Fruit fly (Drosophila melanogaster): Measurements from ENCODE around the gene Sirt7.

Sirt7 gene

DNA sequence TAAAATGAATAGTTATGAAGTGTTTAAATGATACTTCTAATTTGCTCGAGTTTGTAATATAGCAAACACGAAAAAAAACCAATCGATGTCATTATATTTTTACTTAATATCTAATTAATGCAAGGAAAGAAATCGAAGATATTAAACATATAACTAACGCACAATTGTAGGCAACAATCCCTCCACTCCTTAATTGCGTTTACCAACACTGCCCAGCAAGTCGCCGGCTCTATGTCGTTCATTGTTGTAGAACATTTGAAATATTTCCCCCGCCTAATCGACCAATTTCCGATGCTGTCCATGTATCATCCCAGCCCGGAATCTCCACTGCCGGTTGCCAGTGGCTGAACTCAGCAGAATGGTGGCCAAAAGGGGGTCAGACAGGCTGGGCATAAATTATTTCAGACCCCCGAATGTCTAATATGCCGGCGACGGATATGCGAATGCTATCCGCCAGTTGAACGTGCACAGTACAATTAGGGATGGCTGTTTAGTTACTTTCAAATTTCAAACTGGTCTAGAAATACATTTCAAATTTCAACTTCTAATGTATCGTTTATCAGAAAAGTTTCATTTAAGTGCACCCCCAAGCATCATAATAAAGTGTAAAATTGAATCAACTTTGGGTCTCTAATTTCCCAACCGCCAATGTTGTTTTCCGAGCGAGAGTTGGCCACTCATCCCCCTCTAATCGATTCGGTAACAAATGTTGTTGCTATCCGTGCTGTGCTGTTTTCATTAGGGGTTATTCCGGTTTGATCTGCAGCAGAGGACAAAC, 12.9 kb downstream of the Sirt7 start (continued):
- TF ChIP-seq dm (GFP tag; optimal IDR thresholded peaks at IDR 0.05) (no peak), gsb-n (tag; optimal IDR thresholded peaks at IDR 0.05) (no peak), aop (GFP tag; IDR thresholded peaks at IDR 0.05) (no peak), Ssrp (tag; optimal IDR thresholded peaks at IDR 0.05) (no peak), croc (GFP tag; conservative IDR thresholded peaks at IDR 0.05) (no peak), ato (GFP tag; IDR thresholded peaks at IDR 0.05; ENCODE audit: partially characterized antibody) (no peak), CG3407 (GFP tag; optimal IDR thresholded peaks at IDR 0.05) (no peak), her (GFP tag; optimal IDR thresholded peaks at IDR 0.05) (peak; percentile 3), bsh (GFP tag; optimal IDR thresholded peaks at IDR 0.05) (peak in 1 of 2 experiments; percentile 17), klu (GFP tag; IDR thresholded peaks at IDR 0.05) (no peak)

DNA sequence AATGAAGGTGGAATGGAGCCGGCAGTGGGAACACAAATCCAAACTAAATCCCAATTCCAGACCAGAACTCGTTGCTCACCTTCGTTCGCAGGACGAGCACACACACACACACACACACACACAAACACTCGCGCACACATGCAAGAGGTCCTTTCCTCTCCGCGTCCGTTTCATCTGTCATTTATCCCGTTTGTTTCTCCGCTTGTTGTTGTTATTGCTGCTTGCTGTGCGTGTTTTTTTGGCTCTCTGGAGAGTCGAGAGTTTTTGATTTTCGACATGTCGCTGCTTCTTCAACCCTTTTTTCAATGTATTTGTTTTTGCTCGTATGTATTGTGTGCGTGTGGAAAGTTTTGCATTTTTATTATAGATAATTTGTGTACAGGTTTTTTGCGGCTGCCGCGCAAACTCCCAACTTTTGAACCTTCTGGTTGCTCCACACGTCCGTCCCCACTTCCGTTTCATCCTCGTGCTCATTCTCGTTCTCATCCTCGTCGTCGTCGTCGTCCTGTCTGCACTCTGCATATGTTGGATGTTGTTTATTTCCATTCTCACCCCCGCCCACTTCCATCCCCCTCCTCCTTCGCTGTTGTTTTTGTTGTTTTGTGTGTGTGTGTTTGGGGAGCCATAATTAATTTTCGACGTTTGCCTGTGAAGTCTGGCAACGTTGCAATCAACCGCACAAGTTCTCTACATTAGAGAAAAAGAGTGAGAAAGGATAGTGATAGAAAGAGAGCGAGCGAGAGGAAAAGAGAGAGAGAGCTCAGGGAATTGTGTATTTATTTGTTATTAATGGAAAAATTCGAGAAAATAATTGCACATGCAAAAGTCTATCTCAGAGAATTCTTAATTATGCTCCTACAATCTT, 13.7 kb downstream of the Sirt7 start:
- TF ChIP-seq fd3F (GFP tag; optimal IDR thresholded peaks at IDR 0.05) (no peak), ken (GFP tag; IDR thresholded peaks at IDR 0.05) (no peak), NK7.1 (GFP tag; optimal IDR thresholded peaks at IDR 0.05) (no peak), BtbVII (GFP tag; optimal IDR thresholded peaks at IDR 0.05) (no peak), CG31441 (GFP tag; IDR thresholded peaks at IDR 0.05) (no peak), lola (GFP tag; optimal IDR thresholded peaks at IDR 0.05) (no peak), CG13424 (tag; optimal IDR thresholded peaks at IDR 0.05) (no peak), tin (GFP tag; optimal IDR thresholded peaks at IDR 0.05) (no peak), prd (optimal IDR thresholded peaks at IDR 0.05) (no peak), prd (GFP tag; IDR thresholded peaks at IDR 0.05) (no peak), CG18476 (GFP tag; optimal IDR thresholded peaks at IDR 0.05) (no peak), pb (GFP tag; optimal IDR thresholded peaks at IDR 0.05) (no peak), CG10274 (GFP tag; optimal IDR thresholded peaks at IDR 0.05) (no peak), HLH4C (GFP tag; IDR thresholded peaks at IDR 0.05; ENCODE audit: partially characterized antibody) (no peak), Nf-YA (GFP tag; IDR thresholded peaks at IDR 0.05) (no peak), CG10366 (GFP tag; IDR thresholded peaks at IDR 0.05) (0 out of 2 replicates have a peak, but pooled peaks have one; percentile 0), CG12299 (tag; optimal IDR thresholded peaks at IDR 0.05) (no peak), chm (GFP tag; IDR thresholded peaks at IDR 0.05) (0 out of 2 replicates have a peak, but pooled peaks have one; percentile 10), CG10654 (GFP tag; optimal IDR thresholded peaks at IDR 0.05) (no peak), lilli (GFP tag; optimal IDR thresholded peaks at IDR 0.05) (no peak), CG3847 (GFP tag; IDR thresholded peaks at IDR 0.05) (no peak), dmrt11E (tag; optimal IDR thresholded peaks at IDR 0.05) (no peak), kay (GFP tag; optimal IDR thresholded peaks at IDR 0.05) (no peak), CG14441 (GFP tag; IDR thresholded peaks at IDR 0.05) (no peak), chn (GFP tag; optimal IDR thresholded peaks at IDR 0.05) (no peak), CG8388 (GFP tag; optimal IDR thresholded peaks at IDR 0.05) (no peak), CG17612 (GFP tag; IDR thresholded peaks at IDR 0.05) (no peak), sug (tag; optimal IDR thresholded peaks at IDR 0.05) (no peak), Lpt (GFP tag; optimal IDR thresholded peaks at IDR 0.05) (no peak), Sin3A (optimal IDR thresholded peaks at IDR 0.05) (no peak), CG7372 (GFP tag; IDR thresholded peaks at IDR 0.05) (no peak), CG17912 (GFP tag; optimal IDR thresholded peaks at IDR 0.05) (no peak), seq (GFP tag; IDR thresholded peaks at IDR 0.05) (no peak), corto (GFP tag; optimal IDR thresholded peaks at IDR 0.05) (no peak), CG9437 (GFP tag; optimal IDR thresholded peaks at IDR 0.05) (no peak), zf30C (GFP tag; optimal IDR thresholded peaks at IDR 0.05) (no peak), CG7963 (GFP tag; IDR thresholded peaks at IDR 0.05; ENCODE audit: partially characterized antibody) (no peak), ftz-f1 (GFP tag; optimal IDR thresholded peaks at IDR 0.05) (no peak)

Measured in whole organism, embryonic.